Worm (Caenorhabditis elegans) whole organism, midembryonic: ENCODE results near the gene faah-2.

Experiments
- T22C8.4 ChIP-seq: fragments of 200-800 bp; sonication (Bioruptor generic); IDR thresholded peaks from 2 replicates; pipeline ENCODE4 v1.3.6; 2022; ENCODE audit warnings: missing genetic modification characterization, missing compliant biosample characterization
- flt-1 ChIP-seq: fragments of 200-800 bp; sonication (Bioruptor generic); IDR thresholded peaks from 2 replicates; pipeline ENCODE4 v1.3.6; 2022; ENCODE audit warnings: missing genetic modification characterization, missing compliant biosample characterization
- ref-1 ChIP-seq: fragments of 200-800 bp; sonication (Bioruptor generic); conservative IDR thresholded peaks from 2 replicates; pipeline ENCODE4 v1.3.6; 2022; ENCODE audit warnings: missing genetic modification reagents, missing genetic modification characterization, missing compliant biosample characterization
- ztf-23 ChIP-seq: fragments of 200-800 bp; sonication (Bioruptor generic); IDR thresholded peaks from 2 replicates; pipeline ENCODE4 v1.3.6; 2022; ENCODE audit warnings: missing genetic modification reagents, missing genetic modification characterization, missing compliant biosample characterization

ce11 chrIV:8159087-8159486 is 6.8 kb downstream of the faah-2 start, which contains the start of gene faah-1:
- TF ChIP-seq ref-1 (no peak), flt-1 (GFP tag; lab: Robert Waterston, UW) (no peak), T22C8.4 (GFP tag; lab: Robert Waterston, UW) (no peak), ztf-23 (GFP tag; lab: Robert Waterston, UW) (no peak)
